Worm (Caenorhabditis elegans) whole organism, midembryonic: ENCODE data around the gene rab-19.
"Not testable (repeated sequence)": the region's sequence is repeated elsewhere in the genome, so short reads cannot be mapped to it uniquely, and the experiment has no call there.

Experiments used
- T22C8.4 ChIP-seq: fragments of 200-800 bp; sonication (Bioruptor generic); IDR thresholded peaks from 2 replicates; pipeline ENCODE4 v1.3.6; 2022; ENCODE audit warnings: missing genetic modification characterization, missing compliant biosample characterization
- cog-1 ChIP-seq: sonication (generic microtip); optimal IDR thresholded peaks from 2 replicates; lab custom pipeline; 2016; ENCODE audit warnings: missing genetic modification characterization, missing compliant biosample characterization
- flt-1 ChIP-seq: fragments of 200-800 bp; sonication (Bioruptor generic); IDR thresholded peaks from 2 replicates; pipeline ENCODE4 v1.3.6; 2022; ENCODE audit warnings: missing genetic modification characterization, missing compliant biosample characterization
- klf-2 ChIP-seq: fragments of 200-800 bp; sonication (Bioruptor generic); conservative IDR thresholded peaks from 2 replicates; pipeline ENCODE4 v1.3.6; 2022; ENCODE audit warnings: missing genetic modification reagents, missing genetic modification characterization, missing compliant biosample characterization
- med-1 ChIP-seq: sonication (generic microtip); optimal IDR thresholded peaks from 2 replicates; lab custom pipeline; 2017; ENCODE audit warnings: missing genetic modification characterization, mild to moderate bottlenecking, missing compliant biosample characterization, antibody characterized with exemption, missing genetic modification reagents; ENCODE audit not compliant: insufficient read depth
- ref-1 ChIP-seq: fragments of 200-800 bp; sonication (Bioruptor generic); conservative IDR thresholded peaks from 2 replicates; pipeline ENCODE4 v1.3.6; 2022; ENCODE audit warnings: missing genetic modification reagents, missing genetic modification characterization, missing compliant biosample characterization
- tab-1 ChIP-seq: fragments of 200-800 bp; sonication (Bioruptor generic); IDR thresholded peaks from 2 replicates; pipeline ENCODE4 v1.3.6; 2022; ENCODE audit warnings: missing genetic modification characterization, missing compliant biosample characterization
- ztf-23 ChIP-seq: fragments of 200-800 bp; sonication (Bioruptor generic); IDR thresholded peaks from 2 replicates; pipeline ENCODE4 v1.3.6; 2022; ENCODE audit warnings: missing genetic modification reagents, missing genetic modification characterization, missing compliant biosample characterization
- ztf-29 ChIP-seq: fragments of 200-800 bp; sonication (Bioruptor generic); IDR thresholded peaks from 2 replicates; pipeline ENCODE4 v1.3.6; 2022; ENCODE audit warnings: missing genetic modification reagents, missing genetic modification characterization, missing compliant biosample characterization

Gene rab-19

DNA sequence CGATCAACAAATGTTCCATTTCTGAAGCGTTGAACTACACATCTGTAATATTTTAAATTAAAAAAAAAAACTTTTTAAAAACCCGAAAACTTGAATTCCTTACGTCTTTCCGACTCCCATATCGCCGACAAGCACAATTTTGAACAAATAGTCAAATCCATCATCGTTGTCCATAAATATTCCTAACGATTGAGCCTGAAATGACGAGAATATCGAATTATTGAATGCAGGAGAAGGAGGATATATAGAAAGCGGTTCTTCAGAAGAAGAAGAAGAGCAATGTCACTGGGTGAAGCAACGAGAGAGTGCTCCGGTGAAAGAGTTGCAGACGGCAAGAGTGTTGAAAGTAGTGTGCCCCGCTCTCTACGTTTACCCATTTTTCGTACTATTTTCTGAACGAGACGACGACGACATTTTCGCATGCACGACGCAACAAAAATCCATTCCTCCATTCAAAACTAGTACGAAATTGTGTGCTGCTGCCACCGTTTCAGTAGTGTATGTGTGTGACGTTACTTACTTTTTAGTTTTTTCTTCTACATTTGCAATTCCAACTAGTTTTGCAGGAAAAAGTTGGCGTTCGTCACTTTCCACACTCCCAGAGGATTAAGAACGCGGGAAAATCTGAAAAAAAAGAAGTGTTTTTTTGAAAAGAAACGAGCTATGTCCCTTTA lies at the start of gene rab-19:
TSS of gene rab-19 (minus strand) at position 624 of the 674 bp plus-strand sequence.
- TF ChIP-seq ztf-29 (GFP tag; lab: Robert Waterston, UW) (no peak), flt-1 (no peak), ref-1 (GFP tag; lab: Robert Waterston, UW) (no peak), tab-1 (GFP tag; lab: Robert Waterston, UW) (no peak), ztf-23 (GFP tag; lab: Robert Waterston, UW) (no peak), cog-1 (tag; lab: Kevin White, UChicago) (no peak), klf-2 (GFP tag; lab: Robert Waterston, UW) (no peak), med-1 (GFP tag; lab: Kevin White, UChicago) (no peak), T22C8.4 (GFP tag; lab: Robert Waterston, UW) (no peak)

DNA sequence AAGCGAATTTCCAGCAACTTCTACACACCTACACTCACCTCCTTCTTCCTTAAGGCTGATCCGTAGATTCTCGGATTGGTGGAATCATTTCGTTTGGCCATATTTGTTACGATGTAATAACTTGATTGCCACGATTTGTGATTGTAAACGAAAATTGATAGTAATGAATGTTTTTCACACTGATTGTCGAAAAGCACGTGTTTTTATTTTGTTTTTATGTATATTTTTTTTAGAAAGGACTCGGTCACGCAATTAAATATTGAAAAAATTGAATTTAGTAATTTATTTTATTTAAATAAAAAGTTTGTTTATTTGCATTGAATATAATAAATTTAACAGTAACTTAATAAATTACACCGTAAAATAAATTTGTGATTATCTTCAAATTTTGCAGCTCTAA lies 49.7 kb upstream of the rab-19 start, which contains the start of gene K09B11.5:
TSS of gene K09B11.5 (minus strand) at position 101 of the 400 bp plus-strand sequence.
- not testable (repeated sequence) for TF ChIP-seq klf-2 (GFP tag; lab: Robert Waterston, UW); flt-1; ztf-23 (GFP tag; lab: Robert Waterston, UW)

DNA sequence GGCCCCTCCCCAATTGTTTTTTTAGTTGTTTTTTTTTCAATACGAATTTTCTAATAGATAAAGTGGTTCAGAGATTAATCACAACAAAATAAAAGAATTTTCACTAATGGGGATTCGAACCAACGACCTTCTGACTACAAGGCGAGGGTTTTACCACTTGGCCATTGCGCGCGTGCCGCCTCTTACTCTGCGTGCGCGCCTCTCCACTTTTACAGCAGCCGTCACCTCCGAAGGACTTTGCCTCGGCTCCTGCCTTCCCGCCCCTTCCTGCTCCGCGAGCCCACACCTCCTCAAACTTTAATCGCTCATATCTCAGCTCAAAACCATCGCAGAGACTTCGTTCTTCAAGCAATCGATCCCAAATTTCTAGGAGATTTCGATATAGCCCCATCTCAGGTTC lies 46.0 kb upstream of the rab-19 start:
- 0 out of 2 replicates have a peak, but pooled peaks have one; percentile 52 for TF ChIP-seq tab-1 (GFP tag; lab: Robert Waterston, UW)

DNA sequence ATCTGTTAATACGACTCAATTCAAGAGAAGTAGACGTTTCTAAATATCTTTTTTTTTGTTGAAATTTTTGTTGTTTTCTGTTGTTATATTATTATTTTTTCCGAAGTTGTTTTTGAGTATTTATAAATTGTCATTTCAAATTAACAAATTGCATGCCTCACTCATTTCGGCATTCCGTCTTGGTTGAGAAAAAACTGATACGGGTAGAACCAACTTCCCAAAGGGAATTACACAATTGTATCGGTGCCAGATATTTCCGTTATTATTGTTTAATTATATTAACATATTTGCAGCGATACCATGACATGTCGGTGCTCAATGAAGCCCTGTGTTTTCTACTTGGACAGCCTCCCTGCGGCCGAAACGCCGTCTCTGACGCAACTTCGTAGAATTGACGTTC lies 45.1 kb upstream of the rab-19 start, which contains the start of gene K09B11.4:
TSS of gene K09B11.4 (plus strand) at position 301 of the 400 bp plus-strand sequence.
- TF ChIP-seq klf-2 (GFP tag; lab: Robert Waterston, UW), result no peak
- no peak for TF ChIP-seq ztf-29 (GFP tag; lab: Robert Waterston, UW)
- TF ChIP-seq cog-1 (tag; lab: Kevin White, UChicago), result no peak

DNA sequence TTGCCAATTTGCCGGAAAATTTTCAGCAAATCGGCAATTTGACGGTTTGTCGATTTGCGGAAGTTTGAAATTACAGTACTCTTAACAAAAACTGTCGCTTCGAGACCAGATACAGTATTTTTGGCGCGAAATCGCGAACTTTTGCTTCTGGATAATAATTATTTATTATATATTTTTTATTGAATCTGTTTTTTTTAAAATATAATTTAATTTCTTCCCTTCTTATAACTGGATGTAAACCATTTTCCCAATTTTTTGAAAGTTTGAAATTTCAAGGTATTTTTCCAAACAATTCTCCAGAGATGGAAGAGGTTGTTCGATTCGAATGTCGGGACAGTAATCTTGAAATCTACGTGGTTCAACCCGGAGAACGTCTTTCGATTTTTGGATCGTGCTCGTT lies 38.0 kb upstream of the rab-19 start, which contains the start of gene nol-9:
TSS of gene nol-9 (plus strand) at position 301 of the 400 bp plus-strand sequence.
- no peak for TF ChIP-seq ztf-23 (GFP tag; lab: Robert Waterston, UW)
- no peak for TF ChIP-seq T22C8.4 (GFP tag; lab: Robert Waterston, UW)
- TF ChIP-seq klf-2 (GFP tag; lab: Robert Waterston, UW), result no peak
- TF ChIP-seq ztf-29 (GFP tag; lab: Robert Waterston, UW), result no peak
- TF ChIP-seq cog-1 (tag; lab: Kevin White, UChicago), result no peak
- TF ChIP-seq tab-1 (GFP tag; lab: Robert Waterston, UW), result no peak
- no peak for TF ChIP-seq flt-1
- TF ChIP-seq med-1 (GFP tag; lab: Kevin White, UChicago), result no peak
- no peak for TF ChIP-seq ref-1 (GFP tag; lab: Robert Waterston, UW)

DNA sequence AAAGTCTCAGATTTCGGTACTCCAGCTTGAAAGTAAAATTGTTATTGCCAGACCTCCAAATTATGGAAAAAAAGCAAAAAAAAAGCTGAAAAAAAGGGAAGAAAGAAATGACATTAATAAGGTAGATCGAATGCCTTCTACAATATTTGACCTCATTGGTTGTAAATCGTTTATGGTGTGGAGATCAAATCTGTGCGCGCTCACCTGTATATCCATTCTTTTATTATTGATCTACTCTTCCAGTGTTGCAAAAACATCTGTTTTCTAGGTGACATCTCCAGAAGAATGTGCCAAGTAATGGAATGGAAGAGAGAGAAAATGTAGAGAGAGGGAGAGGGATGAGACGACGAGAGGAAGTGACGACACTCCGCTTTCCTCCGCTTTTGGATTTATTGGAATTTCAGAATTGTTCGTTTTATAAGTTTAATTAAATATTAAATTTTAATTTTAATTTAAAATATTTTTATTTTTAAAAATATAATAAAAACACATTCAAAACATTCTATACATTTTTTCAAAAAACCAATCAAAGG lies 31.6 kb upstream of the rab-19 start, which contains the start of the genes pik-1 and aptf-2:
TSS of gene pik-1 (plus strand) at position 303 of the 533 bp plus-strand sequence.
TSS of gene aptf-2 (minus strand) at position 313 of the 533 bp plus-strand sequence.
- TF ChIP-seq ztf-23 (GFP tag; lab: Robert Waterston, UW), result no peak
- TF ChIP-seq ref-1 (GFP tag; lab: Robert Waterston, UW), result no peak
- no peak for TF ChIP-seq ztf-29 (GFP tag; lab: Robert Waterston, UW)
- no peak for TF ChIP-seq T22C8.4 (GFP tag; lab: Robert Waterston, UW)
- TF ChIP-seq tab-1 (GFP tag; lab: Robert Waterston, UW), result no peak
- no peak for TF ChIP-seq flt-1
- no peak for TF ChIP-seq klf-2 (GFP tag; lab: Robert Waterston, UW)
- TF ChIP-seq cog-1 (tag; lab: Kevin White, UChicago), result no peak
- TF ChIP-seq med-1 (GFP tag; lab: Kevin White, UChicago), result no peak

DNA sequence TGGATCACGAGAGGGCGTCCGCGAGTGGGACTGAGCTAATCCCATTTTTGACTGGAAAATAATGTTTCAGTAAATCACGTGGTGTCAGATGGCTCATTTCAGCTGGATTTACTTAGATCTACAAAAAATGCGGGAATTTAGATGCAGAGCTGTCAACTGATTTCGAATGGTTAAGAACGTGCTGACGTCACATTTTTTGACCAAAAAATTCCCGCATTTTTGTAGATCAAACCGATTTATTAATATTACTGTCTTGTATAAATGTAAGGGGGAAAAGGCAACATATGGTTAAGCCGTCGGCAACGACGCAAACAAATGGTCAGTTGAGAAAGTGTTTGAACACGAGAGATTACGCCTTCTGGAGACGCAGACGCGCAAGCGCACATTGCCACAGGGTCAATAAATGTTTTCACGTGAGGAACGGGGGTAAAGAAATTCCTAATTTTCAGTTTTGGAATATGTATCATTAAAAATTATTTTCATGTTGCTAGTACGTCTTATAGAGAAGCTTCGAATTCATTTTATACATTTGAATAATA lies 28.7 kb upstream of the rab-19 start, which contains the start of gene gcl-1:
TSS of gene gcl-1 (minus strand) at position 51 of the 539 bp plus-strand sequence.
- TF ChIP-seq klf-2 (GFP tag; lab: Robert Waterston, UW) (no peak), med-1 (GFP tag; lab: Kevin White, UChicago) (no peak), ztf-23 (GFP tag; lab: Robert Waterston, UW) (no peak), ztf-29 (GFP tag; lab: Robert Waterston, UW) (peak; percentile 57; the same call in 1 of the 2 replicates), tab-1 (GFP tag; lab: Robert Waterston, UW) (no peak), T22C8.4 (GFP tag; lab: Robert Waterston, UW) (no peak), cog-1 (tag; lab: Kevin White, UChicago) (peak; percentile 28), ref-1 (GFP tag; lab: Robert Waterston, UW) (no peak), flt-1 (no peak)

DNA sequence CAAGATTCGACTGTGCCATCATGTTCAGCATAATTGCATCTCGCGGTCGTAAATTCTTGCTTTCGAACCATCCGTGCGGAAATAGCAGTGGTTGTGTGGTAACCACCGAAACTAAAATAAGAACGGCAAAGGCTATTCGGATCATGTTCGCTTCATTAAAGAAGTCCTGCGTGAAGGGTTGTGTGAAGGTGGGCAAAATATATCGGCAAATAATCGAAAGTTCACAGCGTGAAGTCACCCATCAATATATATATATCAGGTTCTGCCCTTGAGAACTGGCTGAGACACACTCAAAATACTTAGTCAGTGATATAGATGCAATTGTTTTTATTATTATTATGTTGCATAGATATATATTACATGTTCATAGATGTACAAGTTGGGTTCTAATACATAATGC lies 23.8 kb upstream of the rab-19 start, which contains the start of gene Y62E10A.19:
TSS of gene Y62E10A.19 (minus strand) at position 289 of the 400 bp plus-strand sequence.
- no peak for TF ChIP-seq tab-1 (GFP tag; lab: Robert Waterston, UW)
- TF ChIP-seq T22C8.4 (GFP tag; lab: Robert Waterston, UW), result no peak
- no peak for TF ChIP-seq klf-2 (GFP tag; lab: Robert Waterston, UW)
